Worm (Caenorhabditis elegans): Measurements from ENCODE around the gene srj-8.

DNA sequence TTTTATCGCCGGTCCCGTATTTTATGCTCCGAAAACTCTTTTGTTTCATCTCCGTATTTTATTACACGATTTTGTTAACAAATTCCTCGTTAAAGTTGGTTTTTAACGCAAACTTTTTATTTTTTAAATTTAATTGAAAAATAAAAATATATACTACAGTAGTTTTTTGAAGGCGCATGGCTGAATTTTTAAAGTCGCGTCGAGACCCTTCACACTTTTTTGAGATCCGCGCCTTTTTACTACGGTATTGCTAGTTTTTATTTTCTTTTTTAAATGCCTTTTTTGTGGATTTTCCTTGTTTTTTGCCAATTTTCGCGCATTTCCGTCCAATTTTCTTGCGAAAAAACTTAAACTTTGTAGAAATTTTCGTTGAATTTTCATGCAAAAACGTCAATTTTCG, 43.2 kb upstream of the srj-8 start:
- no peak for TF ChIP-seq unc-62 (GFP tag; optimal IDR thresholded peaks at IDR 0.05)
- TF ChIP-seq ama-1 (optimal IDR thresholded peaks at IDR 0.05) = no peak
- no peak for TF ChIP-seq ama-1 (GFP tag; optimal IDR thresholded peaks at IDR 0.05)
- no peak for TF ChIP-seq C17E4.6 (GFP tag; IDR thresholded peaks at IDR 0.05)
- TF ChIP-seq ztf-18 (tag; optimal IDR thresholded peaks at IDR 0.05) = no peak
- no peak for TF ChIP-seq snpc-4 (GFP tag; optimal IDR thresholded peaks at IDR 0.05)
- peak in 1 of 4 experiments; percentile 54 for TF ChIP-seq snpc-4 (tag; optimal IDR thresholded peaks at IDR 0.05)

Measured in whole organism, young adult.